Worm (Caenorhabditis elegans) whole organism, L2 larva: ENCODE data around the gene T12B5.15.

Experiments used
- F13H6.1 ChIP-seq: sonication (generic microtip); optimal IDR thresholded peaks from 2 replicates; lab custom pipeline; 2016; ENCODE audit warnings: missing genetic modification characterization, missing compliant biosample characterization
- R02D3.7 ChIP-seq: fragments of 150-350 bp; optimal IDR thresholded peaks from 2 replicates; lab custom pipeline; 2014; ENCODE audit warnings: missing biosample characterization, missing genetic modification characterization
- Y55F3AM.14 ChIP-seq: fragments of 200-800 bp; sonication (Bioruptor generic); optimal IDR thresholded peaks from 2 replicates; lab custom pipeline; 2018; ENCODE audit warnings: mild to moderate bottlenecking, missing genetic modification characterization, missing compliant biosample characterization
- alr-1 ChIP-seq: fragments of 150-350 bp; optimal IDR thresholded peaks from 2 replicates; lab custom pipeline; 2014; ENCODE audit warnings: missing biosample characterization, missing genetic modification characterization
- aly-2 ChIP-seq: fragments of 150-350 bp; optimal IDR thresholded peaks from 2 replicates; lab custom pipeline; 2014; ENCODE audit warnings: missing biosample characterization, missing genetic modification characterization
- ama-1 ChIP-seq: fragments of 150-350 bp; optimal IDR thresholded peaks from 2 replicates; lab custom pipeline; 2018; ENCODE audit warnings: inconsistent platforms
- blmp-1 ChIP-seq: sonication (generic microtip); optimal IDR thresholded peaks from 2 replicates; lab custom pipeline; 2017; ENCODE audit warnings: missing genetic modification characterization, mild to moderate bottlenecking, missing compliant biosample characterization, antibody characterized with exemption, moderate library complexity; ENCODE audit not compliant: insufficient read depth
- ceh-16 ChIP-seq: fragments of 150-350 bp; optimal IDR thresholded peaks from 2 replicates; lab custom pipeline; 2014; ENCODE audit warnings: missing biosample characterization, missing genetic modification characterization
- crh-2 ChIP-seq: sonication (generic microtip); optimal IDR thresholded peaks from 2 replicates; lab custom pipeline; 2017; ENCODE audit warnings: missing biosample characterization, missing genetic modification characterization
- dmd-4 ChIP-seq: sonication (generic microtip); optimal IDR thresholded peaks from 2 replicates; lab custom pipeline; 2017; ENCODE audit warnings: missing biosample characterization, missing genetic modification characterization
- egl-27 ChIP-seq: sonication (generic microtip); optimal IDR thresholded peaks from 3 replicates; lab custom pipeline; 2017; ENCODE audit warnings: missing biosample characterization, missing genetic modification reagents, missing genetic modification characterization
- elt-1 ChIP-seq: fragments of 150-350 bp; optimal IDR thresholded peaks from 2 replicates; lab custom pipeline; 2014; ENCODE audit warnings: missing biosample characterization, missing genetic modification characterization
- elt-3 ChIP-seq: sonication (generic microtip); optimal IDR thresholded peaks from 2 replicates; lab custom pipeline; 2017; ENCODE audit warnings: missing biosample characterization, missing genetic modification characterization
- fos-1 ChIP-seq: fragments of 150-350 bp; optimal IDR thresholded peaks from 2 replicates; lab custom pipeline; 2014; ENCODE audit warnings: missing biosample characterization, missing genetic modification characterization
- gmeb-1 ChIP-seq: fragments of 150-350 bp; optimal IDR thresholded peaks from 2 replicates; lab custom pipeline; 2014; ENCODE audit warnings: missing biosample characterization, missing genetic modification characterization
- lin-11 ChIP-seq: fragments of 150-350 bp; sonication (generic microtip); optimal IDR thresholded peaks from 2 replicates; lab custom pipeline; 2014; ENCODE audit warnings: missing biosample characterization, missing genetic modification characterization, inconsistent platforms, mixed read lengths
- lin-39 ChIP-seq: fragments of 150-350 bp; optimal IDR thresholded peaks from 2 replicates; lab custom pipeline; 2014; ENCODE audit warnings: missing biosample characterization, missing genetic modification reagents, missing genetic modification characterization
- mab-5 ChIP-seq: fragments of 150-350 bp; optimal IDR thresholded peaks from 2 replicates; lab custom pipeline; 2014; ENCODE audit warnings: missing biosample characterization, missing genetic modification characterization
- mbf-1 ChIP-seq: sonication (generic microtip); optimal IDR thresholded peaks from 2 replicates; lab custom pipeline; 2017; ENCODE audit warnings: missing biosample characterization, missing genetic modification characterization
- mdl-1 ChIP-seq, 2 experiments: fragments of 150-350 bp in 1 of 2; sonication (generic microtip) in 1 of 2; optimal IDR thresholded peaks; 2 replicates each; lab custom pipeline; 2017; ENCODE audit warnings: missing biosample characterization in 2 of 2, missing genetic modification characterization in 2 of 2
- nhr-10 ChIP-seq: sonication (generic microtip); optimal IDR thresholded peaks from 2 replicates; lab custom pipeline; 2017; ENCODE audit warnings: missing biosample characterization, missing genetic modification characterization
- nhr-11 ChIP-seq: fragments of 150-350 bp; optimal IDR thresholded peaks from 2 replicates; lab custom pipeline; 2014; ENCODE audit warnings: missing biosample characterization, missing genetic modification characterization
- nhr-129 ChIP-seq: fragments of 150-350 bp; optimal IDR thresholded peaks from 2 replicates; lab custom pipeline; 2014; ENCODE audit warnings: missing biosample characterization, missing genetic modification characterization
- nhr-21 ChIP-seq: fragments of 150-350 bp; optimal IDR thresholded peaks from 2 replicates; lab custom pipeline; 2014; ENCODE audit warnings: missing biosample characterization, missing genetic modification characterization
- nhr-23 ChIP-seq: fragments of 150-350 bp; optimal IDR thresholded peaks from 2 replicates; lab custom pipeline; 2014; ENCODE audit warnings: missing biosample characterization, missing genetic modification reagents, missing genetic modification characterization
- nhr-25 ChIP-seq: fragments of 150-350 bp; sonication (generic microtip); optimal IDR thresholded peaks from 3 replicates; lab custom pipeline; 2014; ENCODE audit warnings: missing biosample characterization, missing genetic modification characterization
- nhr-6 ChIP-seq: fragments of 150-350 bp; optimal IDR thresholded peaks from 2 replicates; lab custom pipeline; 2014; ENCODE audit warnings: missing biosample characterization, missing genetic modification characterization
- peb-1 ChIP-seq: fragments of 150-350 bp; optimal IDR thresholded peaks from 2 replicates; lab custom pipeline; 2014; ENCODE audit warnings: missing biosample characterization, missing genetic modification characterization
- sem-4 ChIP-seq: fragments of 150-350 bp; optimal IDR thresholded peaks from 2 replicates; lab custom pipeline; 2014; ENCODE audit warnings: missing biosample characterization, missing genetic modification reagents, missing genetic modification characterization
- skn-1 ChIP-seq: sonication (generic microtip); optimal IDR thresholded peaks from 2 replicates; lab custom pipeline; 2017; ENCODE audit warnings: missing biosample characterization, missing genetic modification characterization
- sma-9 ChIP-seq, 2 experiments: fragments of 150-350 bp in 1 of 2; sonication (generic microtip) in 1 of 2; optimal IDR thresholded peaks; 2 replicates each; lab custom pipeline; 2014 to 2016; ENCODE audit warnings: missing genetic modification characterization in 2 of 2, mild to moderate bottlenecking in 1 of 2, missing biosample characterization in 1 of 2, missing compliant biosample characterization in 1 of 2, missing genetic modification reagents in 1 of 2, moderate library complexity in 1 of 2
- snpc-4 ChIP-seq: fragments of 150-350 bp; optimal IDR thresholded peaks from 2 replicates; lab custom pipeline; 2014; ENCODE audit warnings: missing biosample characterization, missing genetic modification characterization
- unc-39 ChIP-seq: fragments of 150-350 bp; optimal IDR thresholded peaks from 2 replicates; lab custom pipeline; 2014; ENCODE audit warnings: missing biosample characterization, missing genetic modification characterization
- unc-62 ChIP-seq: fragments of 150-350 bp; optimal IDR thresholded peaks from 2 replicates; lab custom pipeline; 2014; ENCODE audit warnings: missing biosample characterization, missing genetic modification reagents, missing genetic modification characterization
- ztf-1 ChIP-seq: fragments of 200-800 bp; sonication (Bioruptor generic); conservative IDR thresholded peaks from 2 replicates; pipeline ENCODE4 v1.3.6; 2022; ENCODE audit warnings: missing genetic modification characterization, missing compliant biosample characterization
- ztf-11 ChIP-seq: sonication (generic microtip); optimal IDR thresholded peaks from 2 replicates; lab custom pipeline; 2017; ENCODE audit warnings: missing biosample characterization, missing genetic modification characterization

T12B5.15 gene

ce11 chrIII:954553-954952, at the start of gene T12B5.15, which contains the start of gene T12B5.14:
Gene T12B5.15 (minus strand): TSS chrIII:954653.
Gene T12B5.14 (plus strand): TSS chrIII:954873.
- TF ChIP-seq ztf-1: no peak
- no peak for TF ChIP-seq R02D3.7 (tag; lab: Kevin White, UChicago)

ce11 chrIII:1002510-1002909, 48.1 kb upstream of the T12B5.15 start, which contains the start of gene clec-150:
Gene clec-150 (plus strand): TSS chrIII:1002707.
- TF ChIP-seq gmeb-1 (tag; lab: Kevin White, UChicago): peak; percentile 46
- TF ChIP-seq fos-1 (tag; lab: Kevin White, UChicago): peak; percentile 70
- no peak for TF ChIP-seq nhr-23
- TF ChIP-seq mab-5 (tag; lab: Kevin White, UChicago): no peak
- peak; percentile 91 for TF ChIP-seq crh-2 (tag; lab: Kevin White, UChicago)
- no peak for TF ChIP-seq sem-4 (tag; lab: Kevin White, UChicago)
- no peak for TF ChIP-seq nhr-6

ce11 chrIII:1001297-1001696, 46.8 kb upstream of the T12B5.15 start, which contains the start of gene R06B10.7:
Gene R06B10.7 (minus strand): TSS chrIII:1001397.
- TF ChIP-seq nhr-25 (tag; lab: Kevin White, UChicago): no peak
- TF ChIP-seq snpc-4 (tag; lab: Kevin White, UChicago): no peak
- no peak for TF ChIP-seq egl-27 (tag; lab: Kevin White, UChicago)
- no peak for TF ChIP-seq mbf-1 (tag; lab: Kevin White, UChicago)
- no peak for TF ChIP-seq dmd-4 (tag; lab: Kevin White, UChicago)
- TF ChIP-seq unc-62 (GFP tag; lab: Kevin White, UChicago): no peak
- TF ChIP-seq aly-2: no peak
- no peak for TF ChIP-seq peb-1 (tag; lab: Kevin White, UChicago)
- no peak for TF ChIP-seq ceh-16 (tag; lab: Kevin White, UChicago)
- no peak for TF ChIP-seq F13H6.1
- no peak for TF ChIP-seq ztf-11 (tag; lab: Kevin White, UChicago)
- TF ChIP-seq Y55F3AM.14 (GFP tag; lab: Kevin White, UChicago): no peak
- no peak for TF ChIP-seq nhr-23
- no peak for TF ChIP-seq lin-11
- TF ChIP-seq ama-1: no peak
- TF ChIP-seq elt-1: no peak
- no peak for TF ChIP-seq nhr-6
- TF ChIP-seq alr-1 (tag; lab: Kevin White, UChicago): no peak
- TF ChIP-seq blmp-1 (tag; lab: Kevin White, UChicago): no peak
- TF ChIP-seq mdl-1 (tag; optimal IDR thresholded peaks at IDR 0.05; lab: Kevin White, UChicago): no peak

- no peak for TF ChIP-seq sem-4 (tag; lab: Kevin White, UChicago)
- no peak for TF ChIP-seq egl-27 (tag; lab: Kevin White, UChicago)
Observed at ce11 chrIII:998855-999254, 44.4 kb upstream of the T12B5.15 start.

- TF ChIP-seq nhr-129 (tag; lab: Kevin White, UChicago) (no peak), elt-3 (tag; lab: Kevin White, UChicago) (no peak), unc-39 (no peak), lin-39 (tag; lab: Kevin White, UChicago) (no peak), nhr-23 (no peak), ztf-11 (tag; lab: Kevin White, UChicago) (no peak), nhr-21 (tag; lab: Kevin White, UChicago) (no peak), ceh-16 (tag; lab: Kevin White, UChicago) (no peak), crh-2 (tag; lab: Kevin White, UChicago) (no peak), elt-1 (no peak), snpc-4 (tag; lab: Kevin White, UChicago) (no peak), nhr-11 (tag; lab: Kevin White, UChicago) (no peak), nhr-10 (tag; lab: Kevin White, UChicago) (no peak), F13H6.1 (no peak), mbf-1 (tag; lab: Kevin White, UChicago) (no peak), skn-1 (tag; lab: Kevin White, UChicago) (no peak), sma-9 (GFP tag; optimal IDR thresholded peaks at IDR 0.05; lab: Kevin White, UChicago) (no peak), sma-9 (tag; optimal IDR thresholded peaks at IDR 0.05; lab: Kevin White, UChicago) (no peak), mab-5 (tag; lab: Kevin White, UChicago) (no peak)
Observed at ce11 chrIII:996564-996963, 42.1 kb upstream of the T12B5.15 start.
